Worm (Caenorhabditis elegans) whole organism, mixed stage, embryonic: ENCODE data around the gene oac-12.

Experiments used
- ces-1 ChIP-seq: fragments of 150-350 bp; optimal IDR thresholded peaks from 2 replicates; lab custom pipeline; 2014; ENCODE audit warnings: missing biosample characterization, missing genetic modification reagents, missing genetic modification characterization
- elt-1 ChIP-seq: sonication (generic microtip); optimal IDR thresholded peaks from 2 replicates; lab custom pipeline; 2017; ENCODE audit warnings: missing genetic modification characterization, mild to moderate bottlenecking, missing compliant biosample characterization, antibody characterized with exemption, moderate library complexity, borderline replicate concordance; ENCODE audit not compliant: insufficient read depth
- elt-3 ChIP-seq: fragments of 150-350 bp; optimal IDR thresholded peaks from 2 replicates; lab custom pipeline; 2014; ENCODE audit warnings: missing biosample characterization, missing genetic modification characterization
- hlh-1 ChIP-seq: fragments of 150-350 bp; optimal IDR thresholded peaks from 2 replicates; lab custom pipeline; 2014; ENCODE audit warnings: missing biosample characterization, missing genetic modification reagents, missing genetic modification characterization
- lin-32 ChIP-seq: fragments of 200-800 bp; sonication (Bioruptor generic); optimal IDR thresholded peaks from 2 replicates; lab custom pipeline; 2018; ENCODE audit warnings: mild to moderate bottlenecking, missing genetic modification characterization, missing compliant biosample characterization
- lsy-2 ChIP-seq: fragments of 150-350 bp; optimal IDR thresholded peaks from 2 replicates; lab custom pipeline; 2014; ENCODE audit warnings: missing biosample characterization, missing genetic modification characterization
- mab-5 ChIP-seq: fragments of 150-350 bp; optimal IDR thresholded peaks from 2 replicates; lab custom pipeline; 2014; ENCODE audit warnings: missing biosample characterization, missing genetic modification characterization
- nhr-237 ChIP-seq: fragments of 150-350 bp; optimal IDR thresholded peaks from 2 replicates; lab custom pipeline; 2014; ENCODE audit warnings: missing biosample characterization, missing genetic modification characterization
- pha-4 ChIP-seq: fragments of 150-350 bp; optimal IDR thresholded peaks from 2 replicates; lab custom pipeline; 2018; ENCODE audit warnings: missing biosample characterization, missing genetic modification reagents, missing genetic modification characterization
- unc-62 ChIP-seq: fragments of 150-350 bp; optimal IDR thresholded peaks from 2 replicates; lab custom pipeline; 2014; ENCODE audit warnings: missing biosample characterization, missing genetic modification reagents, missing genetic modification characterization

DNA sequence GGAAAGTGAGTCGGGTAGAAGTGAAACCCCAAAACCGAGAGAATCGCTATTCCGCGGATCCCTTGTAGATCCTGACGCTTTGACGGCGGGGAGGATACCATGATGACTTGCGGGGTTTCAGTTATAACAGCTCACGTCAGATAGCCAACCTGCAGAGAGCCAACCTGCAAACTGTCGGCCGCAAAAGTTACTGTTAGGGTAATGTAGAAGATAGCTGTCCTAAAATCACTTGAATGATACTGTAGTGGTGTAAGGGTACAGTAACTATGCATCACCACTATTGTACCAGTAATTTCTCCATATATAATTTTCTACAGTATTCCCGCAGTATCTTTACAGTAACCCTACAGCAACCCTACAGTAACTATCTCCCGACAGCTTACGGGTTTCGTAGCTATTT, at the start of gene oac-12:
- TF ChIP-seq lin-32 = no peak
- no peak for TF ChIP-seq elt-3 (tag; lab: Kevin White, UChicago)
- TF ChIP-seq unc-62 (GFP tag; lab: Kevin White, UChicago) = no peak
- TF ChIP-seq mab-5 (tag; lab: Kevin White, UChicago) = no peak
- no peak for TF ChIP-seq ces-1 (GFP tag; lab: Kevin White, UChicago)
- no peak for TF ChIP-seq elt-1
- TF ChIP-seq lsy-2 (tag; lab: Kevin White, UChicago) = no peak
- TF ChIP-seq hlh-1 (tag; lab: Kevin White, UChicago) = no peak
- no peak for TF ChIP-seq nhr-237
- no peak for TF ChIP-seq pha-4
